Fruit fly (Drosophila melanogaster): ENCODE results near the gene CG33509.

The CG33509 gene

DNA sequence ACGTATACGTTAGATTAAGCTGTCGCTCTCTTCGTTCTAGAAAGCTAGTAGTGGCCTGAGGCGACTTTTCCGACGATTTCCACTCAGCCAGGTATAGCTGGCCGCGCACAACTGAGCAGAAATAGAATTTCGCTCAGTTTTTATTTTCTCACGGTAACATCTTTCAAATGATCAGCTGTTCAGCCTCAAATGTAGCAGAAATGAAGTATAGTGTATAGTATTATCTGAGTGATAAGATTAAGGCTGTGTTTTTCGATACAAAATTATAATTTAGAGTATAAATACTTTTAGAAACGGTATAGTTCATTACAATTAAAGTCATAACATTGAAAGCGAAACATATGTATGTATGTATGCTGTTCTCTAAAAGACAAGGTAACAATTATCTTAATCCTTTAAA is at the start of gene CG33509:
Gene CG33509 (minus strand): TSS at position 101 of the 400 bp plus-strand sequence.
- no peak for TF ChIP-seq ttk (optimal IDR thresholded peaks at IDR 0.05)
- TF ChIP-seq Sin3A (optimal IDR thresholded peaks at IDR 0.05), result no peak
- no peak for TF ChIP-seq psq (optimal IDR thresholded peaks at IDR 0.05)
- no peak for TF ChIP-seq Myc (optimal IDR thresholded peaks at IDR 0.05)
- no peak for TF ChIP-seq insv (optimal IDR thresholded peaks at IDR 0.05)
- TF ChIP-seq h (optimal IDR thresholded peaks at IDR 0.05), result no peak

DNA sequence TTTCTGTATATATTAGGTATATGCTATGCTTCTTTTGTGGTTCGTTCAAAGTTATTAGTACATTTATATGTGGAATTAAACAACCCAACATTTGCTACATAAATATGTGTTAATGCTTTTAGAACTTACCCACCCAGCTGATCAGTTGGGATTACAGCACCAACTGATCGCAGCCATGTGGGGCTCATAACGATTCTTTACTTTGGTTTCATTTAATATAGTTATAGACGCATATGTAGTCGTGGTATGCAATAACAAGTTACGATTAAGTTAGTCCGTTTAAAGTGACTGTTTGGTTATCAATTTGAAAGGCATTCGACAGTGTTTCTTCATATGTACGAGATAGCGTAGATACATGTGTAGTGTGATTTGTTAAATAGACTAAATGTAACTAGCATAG is 49.5 kb upstream of the CG33509 start:
- TF ChIP-seq h (optimal IDR thresholded peaks at IDR 0.05), result no peak
- TF ChIP-seq Myc (optimal IDR thresholded peaks at IDR 0.05), result no peak
- no peak for TF ChIP-seq Sin3A (optimal IDR thresholded peaks at IDR 0.05)
- TF ChIP-seq psq (optimal IDR thresholded peaks at IDR 0.05), result no peak
- TF ChIP-seq insv (optimal IDR thresholded peaks at IDR 0.05), result no peak
- TF ChIP-seq ttk (optimal IDR thresholded peaks at IDR 0.05), result no peak

DNA sequence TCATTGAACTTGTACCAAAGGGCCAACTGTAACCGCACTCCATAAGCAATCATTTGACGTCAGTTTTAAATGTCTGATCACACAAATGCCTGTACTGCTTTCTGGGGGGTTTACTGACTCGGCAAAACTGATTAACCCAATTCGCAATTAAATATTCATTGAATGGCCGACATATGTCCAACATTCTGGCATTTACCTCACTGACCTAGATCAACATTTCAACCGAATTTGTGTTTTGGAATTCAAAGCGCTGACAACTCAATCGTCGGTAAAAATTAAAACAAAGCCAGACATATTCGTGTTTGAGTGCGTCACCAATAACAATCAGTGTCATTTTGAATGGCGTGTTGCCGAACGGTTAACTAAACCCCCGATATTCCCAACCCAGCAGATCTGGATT is 29.4 kb upstream of the CG33509 start:
- TF ChIP-seq Sin3A (optimal IDR thresholded peaks at IDR 0.05), result no peak
- TF ChIP-seq psq (optimal IDR thresholded peaks at IDR 0.05), result no peak
- TF ChIP-seq Myc (optimal IDR thresholded peaks at IDR 0.05), result no peak
- TF ChIP-seq ttk (optimal IDR thresholded peaks at IDR 0.05), result no peak
- no peak for TF ChIP-seq insv (optimal IDR thresholded peaks at IDR 0.05)
- no peak for TF ChIP-seq h (optimal IDR thresholded peaks at IDR 0.05)

DNA sequence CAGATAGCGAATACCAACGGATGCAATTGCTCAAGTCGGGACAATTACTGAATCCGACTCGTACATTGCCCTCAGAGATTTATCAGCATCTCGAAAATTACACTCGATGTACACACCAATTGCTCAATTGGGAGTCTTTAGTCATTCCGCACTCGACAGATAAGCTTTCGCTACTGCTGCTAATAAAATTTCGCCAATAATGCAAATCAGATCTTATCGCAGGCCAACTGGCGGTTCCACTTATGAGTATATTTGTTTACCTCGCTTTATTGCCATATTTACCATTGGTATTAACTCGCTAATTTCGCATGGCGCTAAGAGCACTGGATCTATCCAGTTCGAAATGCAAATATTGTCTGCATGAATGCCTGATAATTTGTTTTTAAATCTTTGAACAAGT is 27.2 kb upstream of the CG33509 start:
- no peak for TF ChIP-seq Myc (optimal IDR thresholded peaks at IDR 0.05)
- no peak for TF ChIP-seq Sin3A (optimal IDR thresholded peaks at IDR 0.05)
- TF ChIP-seq h (optimal IDR thresholded peaks at IDR 0.05), result no peak
- no peak for TF ChIP-seq ttk (optimal IDR thresholded peaks at IDR 0.05)
- TF ChIP-seq insv (optimal IDR thresholded peaks at IDR 0.05), result no peak
- no peak for TF ChIP-seq psq (optimal IDR thresholded peaks at IDR 0.05)

DNA sequence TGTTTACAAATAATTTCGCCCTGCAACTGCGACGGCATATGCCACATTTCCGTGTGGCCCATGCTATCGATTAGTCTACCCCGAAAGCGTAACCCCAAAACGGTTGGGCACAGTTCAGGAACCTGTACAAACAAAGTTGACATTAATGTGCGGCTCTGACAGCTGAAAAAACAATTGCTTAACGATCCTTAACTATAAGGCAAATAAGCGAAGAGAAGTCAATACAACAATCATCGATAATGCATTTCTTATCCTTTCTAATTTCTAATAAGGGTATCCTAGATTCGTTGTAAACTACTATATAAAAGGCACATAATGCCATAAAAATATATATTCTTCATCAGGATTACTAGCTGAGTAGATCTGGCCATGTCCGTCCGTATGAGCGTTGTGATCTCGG is 25.5 kb upstream of the CG33509 start:
- TF ChIP-seq h (optimal IDR thresholded peaks at IDR 0.05) (no peak), Myc (optimal IDR thresholded peaks at IDR 0.05) (no peak), psq (optimal IDR thresholded peaks at IDR 0.05) (no peak), ttk (optimal IDR thresholded peaks at IDR 0.05) (no peak), insv (optimal IDR thresholded peaks at IDR 0.05) (no peak), Sin3A (optimal IDR thresholded peaks at IDR 0.05) (no peak)

DNA sequence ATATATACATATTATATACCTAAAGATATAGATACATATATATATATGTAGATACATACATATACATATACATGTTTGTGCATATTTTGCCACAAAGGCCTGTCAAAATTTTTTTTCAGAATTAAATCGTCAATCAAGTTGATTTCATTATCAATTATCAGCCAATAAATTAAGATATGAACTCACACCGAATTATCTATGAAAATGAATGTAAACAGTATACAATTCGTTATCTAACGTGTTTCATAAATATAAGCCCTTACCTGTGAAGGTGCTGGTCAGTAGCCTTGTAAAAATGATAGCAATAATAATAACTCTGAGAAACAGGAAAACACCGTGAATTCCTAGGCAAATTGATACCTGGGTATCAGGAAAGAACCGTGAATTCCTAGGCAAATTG is 23.4 kb upstream of the CG33509 start:
- TF ChIP-seq Sin3A (optimal IDR thresholded peaks at IDR 0.05), result no peak
- no peak for TF ChIP-seq insv (optimal IDR thresholded peaks at IDR 0.05)
- TF ChIP-seq Myc (optimal IDR thresholded peaks at IDR 0.05), result no peak
- no peak for TF ChIP-seq h (optimal IDR thresholded peaks at IDR 0.05)
- no peak for TF ChIP-seq psq (optimal IDR thresholded peaks at IDR 0.05)
- no peak for TF ChIP-seq ttk (optimal IDR thresholded peaks at IDR 0.05)

DNA sequence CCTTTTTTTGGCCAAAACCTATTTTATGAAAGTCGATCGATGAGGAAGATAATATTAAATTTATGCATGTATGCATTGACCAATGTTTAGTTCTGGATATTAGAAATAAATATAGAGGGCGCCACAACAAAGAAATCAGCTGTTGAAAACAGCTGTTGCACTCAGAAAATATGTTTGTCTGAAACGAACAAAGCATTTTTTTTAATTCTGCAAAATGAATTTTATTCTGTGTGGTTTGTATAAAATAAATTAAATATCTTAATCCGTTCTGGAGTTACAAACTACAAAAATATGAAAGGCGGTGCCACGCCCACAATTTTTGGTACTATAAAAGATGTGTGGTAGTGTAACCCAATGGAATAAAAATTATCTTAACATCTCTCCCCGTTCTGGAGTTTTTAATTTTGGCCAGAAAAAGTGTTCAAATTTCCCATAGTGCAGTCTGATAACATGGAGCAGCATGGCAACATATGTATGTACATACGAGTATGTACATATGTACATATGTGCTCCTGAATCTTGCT is 22.5 kb upstream of the CG33509 start:
- TF ChIP-seq Myc (optimal IDR thresholded peaks at IDR 0.05), result no peak
- no peak for TF ChIP-seq insv (optimal IDR thresholded peaks at IDR 0.05)

DNA sequence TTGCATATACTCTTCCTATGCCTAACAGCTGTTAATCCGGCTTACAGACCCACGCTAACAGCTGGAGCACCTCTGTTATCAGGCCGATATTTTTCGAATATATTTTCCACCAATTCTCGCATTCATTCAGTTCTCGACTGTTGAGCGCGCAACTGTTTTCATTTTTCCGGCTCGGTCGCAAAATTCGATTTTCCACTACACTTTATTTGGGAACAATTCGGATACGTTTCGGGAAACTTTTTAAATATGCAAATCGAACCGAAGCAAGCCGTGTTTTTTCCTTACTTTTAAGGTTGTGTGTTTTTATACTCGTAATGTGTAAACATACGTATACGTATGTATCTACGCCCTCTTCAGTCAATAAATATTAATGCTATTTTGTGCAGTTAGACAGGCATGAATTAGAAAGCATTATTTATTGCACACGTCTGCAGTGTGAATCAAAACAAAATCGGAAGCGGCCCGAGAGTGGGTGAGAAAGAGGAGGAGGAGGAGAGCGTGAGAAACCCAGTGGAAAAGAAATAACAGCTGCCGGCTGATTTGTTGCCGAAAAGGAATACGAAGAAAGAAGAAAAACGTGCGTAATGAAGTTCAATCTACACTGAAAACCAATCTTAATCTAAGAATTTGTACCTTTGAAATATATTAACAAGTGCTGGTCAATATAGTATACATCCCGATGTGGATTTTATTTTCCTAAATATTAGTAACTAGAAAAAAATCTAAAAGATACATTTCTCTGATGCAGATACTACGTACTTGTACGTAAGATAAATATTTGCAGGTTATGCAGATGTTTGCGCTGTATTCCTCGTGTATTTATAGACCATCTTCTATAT is 21.6 kb upstream of the CG33509 start:
- no peak for TF ChIP-seq Sin3A (optimal IDR thresholded peaks at IDR 0.05)
- no peak for TF ChIP-seq ttk (optimal IDR thresholded peaks at IDR 0.05)
- peak; percentile 80 for TF ChIP-seq psq (optimal IDR thresholded peaks at IDR 0.05)
- TF ChIP-seq Myc (optimal IDR thresholded peaks at IDR 0.05), result no peak
- TF ChIP-seq insv (optimal IDR thresholded peaks at IDR 0.05), result no peak

DNA sequence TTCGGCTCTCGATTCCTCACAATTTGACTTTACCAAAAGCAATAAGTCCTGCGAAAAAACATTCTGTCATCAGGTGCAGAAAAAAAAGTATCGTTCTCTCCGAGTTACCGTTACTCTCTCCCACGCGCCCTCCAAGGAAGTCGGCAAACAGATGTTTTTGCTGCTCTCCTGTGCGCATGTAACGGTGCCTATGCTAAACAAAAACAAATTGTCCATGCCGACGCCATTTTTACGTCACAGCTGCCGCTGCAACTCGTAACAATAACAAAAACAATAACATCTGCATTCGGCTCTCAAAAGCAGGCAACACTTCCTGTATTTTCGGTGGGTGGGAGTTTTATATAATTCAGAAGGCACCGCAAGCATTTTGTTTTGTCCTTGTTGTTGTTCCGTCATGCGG is 18.8 kb upstream of the CG33509 start:
- TF ChIP-seq Myc (optimal IDR thresholded peaks at IDR 0.05) (no peak), Sin3A (optimal IDR thresholded peaks at IDR 0.05) (no peak), h (optimal IDR thresholded peaks at IDR 0.05) (no peak), psq (optimal IDR thresholded peaks at IDR 0.05) (no peak), insv (optimal IDR thresholded peaks at IDR 0.05) (no peak), ttk (optimal IDR thresholded peaks at IDR 0.05) (no peak)

DNA sequence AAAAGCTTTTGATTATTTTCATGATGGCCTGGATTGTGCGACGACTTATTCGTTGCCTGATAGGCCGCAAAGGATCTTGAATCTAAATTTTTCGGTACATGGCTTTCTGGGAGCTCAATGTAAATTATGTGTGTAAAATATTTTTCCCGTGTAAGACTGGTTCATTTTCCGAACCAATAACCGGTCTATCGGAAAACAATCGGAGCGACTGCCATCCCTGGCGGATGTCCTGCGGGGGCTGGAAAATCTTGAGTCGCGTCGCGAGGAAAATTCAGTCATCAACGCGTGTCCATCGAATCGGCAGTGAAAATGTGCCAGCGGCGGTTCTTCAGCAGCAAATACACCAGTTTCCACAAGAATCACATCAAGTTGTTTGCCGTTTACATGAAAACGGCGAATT is 18.0 kb upstream of the CG33509 start, which contains the start of the genes CG46307 and Nhe2:
Gene CG46307 (plus strand): TSS at position 243 of the 400 bp plus-strand sequence.
Gene Nhe2 (plus strand): TSS at position 243 of the 400 bp plus-strand sequence.
- no peak for TF ChIP-seq insv (optimal IDR thresholded peaks at IDR 0.05)
- no peak for TF ChIP-seq psq (optimal IDR thresholded peaks at IDR 0.05)
- no peak for TF ChIP-seq ttk (optimal IDR thresholded peaks at IDR 0.05)

DNA sequence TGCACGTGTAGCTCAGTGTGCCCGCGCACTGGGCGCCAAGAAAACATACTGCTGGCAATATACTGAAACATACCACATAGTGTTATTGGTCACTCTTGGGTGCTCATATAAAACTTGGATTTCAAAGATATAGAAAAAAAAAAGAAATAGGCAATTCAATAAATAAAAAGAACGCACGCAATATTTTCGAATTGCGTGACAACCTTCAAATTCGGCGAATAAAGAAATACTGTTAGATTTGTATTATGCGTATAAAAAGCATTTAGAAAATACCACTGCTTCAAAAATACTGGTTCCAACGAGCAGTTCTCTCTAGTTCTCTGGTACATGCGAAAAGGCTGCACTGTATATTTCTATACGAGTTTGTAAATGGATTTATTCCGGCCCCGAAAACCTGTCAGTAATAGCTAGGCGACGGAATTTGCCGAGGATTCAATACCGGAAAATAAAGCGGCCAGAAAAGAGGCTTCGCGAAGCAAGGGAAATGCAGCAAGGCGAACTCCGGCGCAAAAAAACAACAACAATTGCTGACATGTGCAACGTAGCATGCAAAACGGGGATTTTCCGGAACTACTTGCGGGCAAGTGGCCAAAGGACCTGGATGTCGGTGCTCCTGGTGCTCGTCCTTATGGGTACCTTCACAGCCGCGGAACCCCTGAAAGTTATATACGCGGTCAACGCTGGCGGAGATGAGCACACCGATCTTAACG is 16.2 kb upstream of the CG33509 start, which contains the start of gene CG9257:
Gene CG9257 (plus strand): TSS at position 345 of the 710 bp plus-strand sequence.
- no peak for TF ChIP-seq h (optimal IDR thresholded peaks at IDR 0.05)
- no peak for TF ChIP-seq Sin3A (optimal IDR thresholded peaks at IDR 0.05)
- TF ChIP-seq Myc (optimal IDR thresholded peaks at IDR 0.05), result no peak
- TF ChIP-seq psq (optimal IDR thresholded peaks at IDR 0.05), result no peak
- no peak for TF ChIP-seq insv (optimal IDR thresholded peaks at IDR 0.05)
- no peak for TF ChIP-seq ttk (optimal IDR thresholded peaks at IDR 0.05)

DNA sequence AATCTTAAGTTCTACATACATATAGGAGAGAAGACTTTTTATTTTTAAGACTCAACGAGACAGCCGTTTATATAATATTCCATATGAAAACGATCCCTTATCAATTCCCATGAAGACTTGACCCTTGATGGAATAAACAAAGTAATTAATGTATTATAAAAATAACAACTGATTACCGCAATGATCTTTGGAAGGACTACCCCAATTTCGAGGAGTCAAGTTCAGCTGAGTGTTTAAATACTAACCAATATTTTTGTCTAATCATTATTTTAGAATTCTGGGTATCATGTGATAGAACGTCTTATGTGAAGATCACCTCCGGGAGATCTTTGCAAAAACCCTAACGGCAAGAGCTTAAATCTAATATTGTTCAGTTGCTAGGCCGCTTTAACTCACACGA is 11.5 kb upstream of the CG33509 start:
- TF ChIP-seq Myc (optimal IDR thresholded peaks at IDR 0.05) (no peak), ttk (optimal IDR thresholded peaks at IDR 0.05) (no peak), psq (optimal IDR thresholded peaks at IDR 0.05) (no peak), Sin3A (optimal IDR thresholded peaks at IDR 0.05) (no peak), insv (optimal IDR thresholded peaks at IDR 0.05) (no peak), h (optimal IDR thresholded peaks at IDR 0.05) (no peak)
